Fruit fly (Drosophila melanogaster) whole organism, prepupa: ENCODE measurements around the gene CG6153.

Source experiments
- Blimp-1 ChIP-seq: fragments of 200-800 bp; sonication (Bioruptor generic); optimal IDR thresholded peaks from 3 replicates; lab custom pipeline; 2017; ENCODE audit warnings: missing biosample characterization, missing genetic modification characterization, mild to moderate bottlenecking, moderate library complexity, missing genetic modification reagents
- CG9139 ChIP-seq: fragments of 200-800 bp; sonication (Bioruptor generic); optimal IDR thresholded peaks from 3 replicates; lab custom pipeline; 2017; ENCODE audit warnings: missing biosample characterization, mild to moderate bottlenecking, missing genetic modification characterization
- Sox15 ChIP-seq: fragments of 200-800 bp; sonication (Bioruptor generic); optimal IDR thresholded peaks from 3 replicates; lab custom pipeline; 2016; ENCODE audit warnings: missing biosample characterization, missing genetic modification characterization
- vri ChIP-seq: fragments of 200-800 bp; sonication (Bioruptor generic); optimal IDR thresholded peaks from 3 replicates; lab custom pipeline; 2016; ENCODE audit warnings: missing biosample characterization, mild to moderate bottlenecking, missing genetic modification characterization

DNA sequence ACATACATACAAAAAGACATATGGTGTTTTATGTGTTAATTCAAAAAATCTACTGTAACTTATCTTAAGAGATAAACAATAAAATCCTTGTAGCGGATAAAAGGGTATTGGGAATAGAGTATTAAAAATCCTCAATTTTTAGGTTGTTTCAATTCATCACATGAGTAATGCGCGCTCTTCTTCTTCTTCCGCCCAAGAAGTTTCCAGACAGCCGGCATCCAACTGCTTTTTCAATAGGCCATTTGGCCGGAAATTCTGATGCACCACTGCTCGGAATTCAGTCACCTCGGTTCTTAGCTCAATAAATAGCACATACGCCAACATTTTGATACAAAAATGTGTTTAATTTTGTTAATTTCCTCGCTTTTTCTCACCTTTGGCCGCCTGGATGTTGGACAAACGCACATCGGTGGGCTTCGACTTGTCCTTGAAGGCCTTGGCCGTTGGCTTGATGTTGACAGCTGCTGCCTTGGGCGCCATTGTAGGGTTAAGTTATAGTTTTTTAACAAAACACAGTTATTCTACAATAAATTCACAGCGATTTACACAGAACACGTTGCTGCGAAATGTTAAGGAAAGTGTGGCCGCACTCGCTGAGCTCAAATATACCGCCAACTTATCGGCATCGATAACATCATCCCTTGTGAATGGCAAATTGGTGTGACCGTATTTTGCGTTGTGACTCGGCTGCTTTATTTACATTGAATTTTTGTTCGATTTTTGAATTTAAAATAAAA, at the start of gene CG6153, which contains the start of gene CCT4:
- TF ChIP-seq CG9139 (GFP tag; lab: Kevin White, UChicago) (no peak), vri (GFP tag; lab: Kevin White, UChicago) (no peak), Sox15 (GFP tag; lab: Kevin White, UChicago) (no peak), Blimp-1 (GFP tag; lab: Kevin White, UChicago) (no peak)
